Fruit fly (Drosophila melanogaster) whole organism, embryonic: ENCODE data around the gene mRpS10.

Experiments
- ATbp ChIP-seq: fragments of 200-800 bp; sonication (Bioruptor generic); optimal IDR thresholded peaks from 2 replicates; lab custom pipeline; 2017; ENCODE audit warnings: missing biosample characterization, mild to moderate bottlenecking, missing genetic modification characterization, missing genetic modification reagents
- Awh ChIP-seq: fragments of 200-800 bp; sonication (Bioruptor generic); IDR thresholded peaks from 2 replicates; pipeline ENCODE4, ENCODE4 v1.3.6; 2022; ENCODE audit warnings: missing biosample characterization, missing genetic modification characterization
- Bdp1 ChIP-seq: fragments of 200-800 bp; sonication (Bioruptor generic); optimal IDR thresholded peaks from 3 replicates; lab custom pipeline; 2016; ENCODE audit warnings: missing biosample characterization, missing genetic modification characterization
- CG10147 ChIP-seq: fragments of 200-800 bp; sonication (Bioruptor generic); optimal IDR thresholded peaks from 2 replicates; lab custom pipeline; 2019; ENCODE audit warnings: missing biosample characterization, mild to moderate bottlenecking, missing genetic modification characterization, moderate library complexity
- CG1233 ChIP-seq: fragments of 200-800 bp; sonication (Bioruptor generic); optimal IDR thresholded peaks from 4 replicates; lab custom pipeline; 2018; ENCODE audit warnings: missing biosample characterization, mild to moderate bottlenecking, missing genetic modification characterization
- CG12744 ChIP-seq: fragments of 200-800 bp; sonication (Bioruptor generic); optimal IDR thresholded peaks from 2 replicates; lab custom pipeline; 2016; ENCODE audit warnings: missing biosample characterization, missing genetic modification characterization
- CG14965 ChIP-seq: fragments of 200-800 bp; sonication (Bioruptor generic); optimal IDR thresholded peaks from 2 replicates; lab custom pipeline; 2016; ENCODE audit warnings: missing biosample characterization, missing genetic modification characterization, borderline replicate concordance
- CG1529 ChIP-seq: fragments of 200-800 bp; sonication (Bioruptor generic); optimal IDR thresholded peaks from 3 replicates; lab custom pipeline; 2018; ENCODE audit warnings: missing biosample characterization, missing genetic modification characterization
- CG17328 ChIP-seq: fragments of 200-800 bp; sonication (Bioruptor generic); IDR thresholded peaks from 2 replicates; pipeline ENCODE4 v1.3.6; 2022; ENCODE audit warnings: missing biosample characterization, missing genetic modification characterization
- CG17568 ChIP-seq: fragments of 200-800 bp; sonication (Bioruptor generic); optimal IDR thresholded peaks from 2 replicates; lab custom pipeline; 2018; ENCODE audit warnings: missing biosample characterization, mild to moderate bottlenecking, missing genetic modification characterization, moderate library complexity
- CG17912 ChIP-seq: fragments of 200-800 bp; sonication (Bioruptor generic); optimal IDR thresholded peaks from 2 replicates; lab custom pipeline; 2018; ENCODE audit warnings: missing biosample characterization, mild to moderate bottlenecking, missing genetic modification characterization
- CG2116 ChIP-seq: fragments of 200-800 bp; sonication (Bioruptor generic); optimal IDR thresholded peaks from 3 replicates; lab custom pipeline; 2018; ENCODE audit warnings: missing biosample characterization, mild to moderate bottlenecking, missing genetic modification characterization
- CG2120 ChIP-seq: fragments of 200-800 bp; sonication (Bioruptor generic); optimal IDR thresholded peaks from 3 replicates; lab custom pipeline; 2016; ENCODE audit warnings: missing biosample characterization, missing genetic modification characterization
- CG3163 ChIP-seq: fragments of 200-800 bp; sonication (Bioruptor generic); optimal IDR thresholded peaks from 3 replicates; lab custom pipeline; 2016; ENCODE audit warnings: missing biosample characterization, missing genetic modification characterization
- CG33557 ChIP-seq: fragments of 200-800 bp; sonication (Bioruptor generic); optimal IDR thresholded peaks from 2 replicates; lab custom pipeline; 2019; ENCODE audit warnings: missing biosample characterization, mild to moderate bottlenecking, missing genetic modification characterization, moderate library complexity
- CG34376 ChIP-seq: fragments of 200-800 bp; sonication (Bioruptor generic); optimal IDR thresholded peaks from 2 replicates; lab custom pipeline; 2018; ENCODE audit warnings: missing biosample characterization, mild to moderate bottlenecking, missing genetic modification characterization
- CG5953 ChIP-seq: fragments of 200-800 bp; sonication (Bioruptor generic); IDR thresholded peaks from 2 replicates; pipeline ENCODE4 v1.3.6; 2022; ENCODE audit warnings: missing biosample characterization, missing genetic modification characterization
- CG8290 ChIP-seq, 3 experiments: fragments of 200-800 bp; sonication (Bioruptor generic); optimal IDR thresholded peaks; 2 replicates each; lab custom pipeline; 2016 to 2019; ENCODE audit warnings: missing biosample characterization in 3 of 3, missing genetic modification characterization in 3 of 3, mild to moderate bottlenecking in 2 of 3, moderate library complexity in 1 of 3
- CG9797 ChIP-seq: fragments of 200-800 bp; sonication (Bioruptor generic); optimal IDR thresholded peaks from 3 replicates; lab custom pipeline; 2018; ENCODE audit warnings: missing biosample characterization, mild to moderate bottlenecking, missing genetic modification characterization
- CG9817 ChIP-seq: fragments of 200-800 bp; sonication (Bioruptor generic); optimal IDR thresholded peaks from 2 replicates; lab custom pipeline; 2018; ENCODE audit warnings: missing biosample characterization, mild to moderate bottlenecking, missing genetic modification characterization, moderate library complexity
- CG9876 ChIP-seq: fragments of 200-800 bp; sonication (Bioruptor generic); optimal IDR thresholded peaks from 2 replicates; lab custom pipeline; 2016; ENCODE audit warnings: missing biosample characterization, missing genetic modification characterization
- Dek ChIP-seq: fragments of 200-800 bp; sonication (Bioruptor generic); optimal IDR thresholded peaks from 3 replicates; lab custom pipeline; 2019; ENCODE audit warnings: missing biosample characterization, mild to moderate bottlenecking, missing genetic modification characterization, moderate library complexity
- Dip2 ChIP-seq: fragments of 200-800 bp; sonication (Bioruptor generic); IDR thresholded peaks from 2 replicates; pipeline ENCODE4 v1.3.6; 2022; ENCODE audit warnings: missing biosample characterization, missing genetic modification characterization
- Drgx ChIP-seq: fragments of 200-800 bp; sonication (Bioruptor generic); IDR thresholded peaks from 2 replicates; pipeline ENCODE4 v1.3.6; 2022; ENCODE audit warnings: missing biosample characterization, missing genetic modification characterization
- E2f1 ChIP-seq: fragments of 200-800 bp; sonication (Bioruptor generic); IDR thresholded peaks from 2 replicates; pipeline ENCODE4 v1.3.6; 2022; ENCODE audit warnings: missing biosample characterization, missing genetic modification characterization
- H15 ChIP-seq: fragments of 200-800 bp; sonication (Bioruptor generic); IDR thresholded peaks from 3 replicates; pipeline ENCODE4 v1.3.6; 2022; ENCODE audit warnings: missing biosample characterization, missing genetic modification characterization
- HLH3B ChIP-seq: fragments of 200-800 bp; sonication (Bioruptor generic); IDR thresholded peaks from 2 replicates; pipeline ENCODE4 v1.3.6; 2022; ENCODE audit warnings: missing biosample characterization, missing genetic modification characterization
- HmgD ChIP-seq: fragments of 200-800 bp; sonication (Bioruptor generic); optimal IDR thresholded peaks from 3 replicates; lab custom pipeline; 2016; ENCODE audit warnings: missing biosample characterization, missing genetic modification characterization
- MESR4 ChIP-seq: fragments of 200-800 bp; sonication (Bioruptor generic); optimal IDR thresholded peaks from 2 replicates; lab custom pipeline; 2018; ENCODE audit warnings: missing biosample characterization, mild to moderate bottlenecking, missing genetic modification characterization, moderate library complexity
- Med ChIP-seq: fragments of 200-800 bp; sonication (Bioruptor generic); peaks from one replicate; lab custom pipeline; 2016; ENCODE audit warnings: missing biosample characterization, missing genetic modification characterization, mild to moderate bottlenecking, inconsistent platforms, moderate library complexity
- NK7.1 ChIP-seq: fragments of 200-800 bp; sonication (Bioruptor generic); optimal IDR thresholded peaks from 3 replicates; lab custom pipeline; 2016; ENCODE audit warnings: missing biosample characterization, missing genetic modification characterization
- Nf-YA ChIP-seq: fragments of 200-800 bp; sonication (Bioruptor generic); IDR thresholded peaks from 2 replicates; pipeline ENCODE4 v1.3.6; 2022; ENCODE audit warnings: missing biosample characterization, missing genetic modification characterization
- Ptx1 ChIP-seq: fragments of 200-800 bp; sonication (Bioruptor generic); IDR thresholded peaks from 2 replicates; pipeline ENCODE4 v1.3.6; 2022; ENCODE audit warnings: missing biosample characterization, missing genetic modification characterization
- Sry-δ ChIP-seq: fragments of 200-800 bp; sonication (Bioruptor generic); optimal IDR thresholded peaks from 2 replicates; lab custom pipeline; 2016; ENCODE audit warnings: missing biosample characterization, missing genetic modification characterization
- Stat92E ChIP-seq, 3 experiments: fragments of >200 bp in 2 of 3; fragments of 200-800 bp in 1 of 3; sonication (Bioruptor generic) in 1 of 3; optimal IDR thresholded peaks; 2 replicates each; lab custom pipeline; 2017 to 2019; ENCODE audit warnings: missing biosample characterization in 3 of 3, missing genetic modification characterization in 3 of 3, mild to moderate bottlenecking in 1 of 3, moderate library complexity in 1 of 3
- chm ChIP-seq: fragments of 200-800 bp; sonication (Bioruptor generic); IDR thresholded peaks from 2 replicates; pipeline ENCODE4 v1.3.6; 2022; ENCODE audit warnings: missing biosample characterization, missing genetic modification characterization
- ci ChIP-seq: fragments of 200-800 bp; sonication (Bioruptor generic); IDR thresholded peaks from 3 replicates; pipeline ENCODE4 v1.3.6; 2022; ENCODE audit warnings: missing biosample characterization, missing genetic modification characterization
- fd102C ChIP-seq: fragments of 200-800 bp; sonication (Bioruptor generic); optimal IDR thresholded peaks from 2 replicates; lab custom pipeline; 2018; ENCODE audit warnings: missing biosample characterization, mild to moderate bottlenecking, missing genetic modification characterization, moderate library complexity
- grn ChIP-seq: fragments of 200-800 bp; sonication (Bioruptor generic); optimal IDR thresholded peaks from 3 replicates; lab custom pipeline; 2017; ENCODE audit warnings: missing biosample characterization, missing genetic modification characterization
- gsb-n ChIP-seq: fragments of 200-800 bp; sonication (Bioruptor generic); optimal IDR thresholded peaks from 3 replicates; lab custom pipeline; 2018; ENCODE audit warnings: missing biosample characterization, mild to moderate bottlenecking, missing genetic modification characterization
- ham ChIP-seq: fragments of 200-800 bp; sonication (Bioruptor generic); IDR thresholded peaks from 2 replicates; pipeline ENCODE4 v1.3.6; 2022; ENCODE audit warnings: missing biosample characterization, missing genetic modification characterization
- klu ChIP-seq: fragments of 200-800 bp; sonication (Bioruptor generic); IDR thresholded peaks from 2 replicates; pipeline ENCODE4 v1.3.6; 2022; ENCODE audit warnings: missing biosample characterization, missing genetic modification characterization
- prd ChIP-seq, 3 experiments: fragments of >200 bp in 2 of 3; fragments of 200-800 bp in 1 of 3; sonication (Bioruptor generic) in 1 of 3; optimal IDR thresholded peaks in 2 of 3; IDR thresholded peaks in 1 of 3; 2 replicates in 2 of 3; 3 replicates in 1 of 3; pipeline versions ENCODE4 v1.3.6 to Lab custom; 2017 to 2022; ENCODE audit warnings: missing biosample characterization in 1 of 3, missing genetic modification characterization in 1 of 3
- ranshi ChIP-seq: fragments of 200-800 bp; sonication (Bioruptor generic); IDR thresholded peaks from 2 replicates; pipeline ENCODE4 v1.3.6; 2022; ENCODE audit warnings: missing biosample characterization, missing genetic modification characterization
- sc ChIP-seq, 3 experiments: fragments of >200 bp in 2 of 3; fragments of 200-800 bp in 1 of 3; sonication (Bioruptor generic) in 1 of 3; optimal IDR thresholded peaks; 2 replicates in 2 of 3; 3 replicates in 1 of 3; lab custom pipeline; 2017; ENCODE audit warnings: mild to moderate bottlenecking in 1 of 3, missing biosample characterization in 1 of 3, missing genetic modification characterization in 1 of 3, missing genetic modification reagents in 1 of 3
- sim ChIP-seq: fragments of 200-800 bp; sonication (Bioruptor generic); IDR thresholded peaks from 2 replicates; pipeline ENCODE4 v1.3.6; 2022; ENCODE audit warnings: missing biosample characterization, missing genetic modification characterization
- tgo ChIP-seq: fragments of 200-800 bp; sonication (Bioruptor generic); IDR thresholded peaks from 3 replicates; pipeline ENCODE4 v1.3.6; 2022; ENCODE audit warnings: missing biosample characterization, missing genetic modification characterization
- twi ChIP-seq: fragments of 200-800 bp; optimal IDR thresholded peaks from 2 replicates; lab custom pipeline; 2019; ENCODE audit warnings: missing biosample characterization, mild to moderate bottlenecking, missing genetic modification characterization, moderate library complexity
- zf30C ChIP-seq: fragments of 200-800 bp; sonication (Bioruptor generic); optimal IDR thresholded peaks from 3 replicates; lab custom pipeline; 2018; ENCODE audit warnings: missing biosample characterization, mild to moderate bottlenecking, missing genetic modification characterization

mRpS10 gene

dm6 chr3R:15275158-15275623 is 45.7 kb downstream of the mRpS10 start, which contains the start of the genes Cp190 and CG4338 (continued):
- TF ChIP-seq Awh (GFP tag; lab: Robert Waterston, UW): peak; percentile 94
- TF ChIP-seq CG17912 (GFP tag; lab: Kevin White, UChicago): peak; percentile 93
- peak; percentile 96 for TF ChIP-seq CG1529 (GFP tag; lab: Kevin White, UChicago)
- peak; percentile 96 for TF ChIP-seq ATbp (GFP tag; lab: Kevin White, UChicago)
- peak; percentile 98 for TF ChIP-seq CG10147
- peak; percentile 98 for TF ChIP-seq Ptx1 (GFP tag; lab: Robert Waterston, UW)
- peak; percentile 98 for TF ChIP-seq Dek (tag; lab: Kevin White, UChicago)
- peak; percentile 94 for TF ChIP-seq CG17568
- TF ChIP-seq chm: peak; percentile 93
- peak; percentile 98 for TF ChIP-seq twi (tag; lab: Kevin White, UChicago)
- peak; percentile 71 for TF ChIP-seq CG9797
- peak; percentile 87 for TF ChIP-seq H15 (GFP tag; lab: Robert Waterston, UW)
- TF ChIP-seq CG3163 (GFP tag; lab: Kevin White, UChicago): peak; percentile 63
- peak; percentile 99 for TF ChIP-seq CG9817
- peak; percentile 87 for TF ChIP-seq Bdp1 (GFP tag; lab: Kevin White, UChicago)
- peak; percentile 91 for TF ChIP-seq sim (GFP tag; lab: Robert Waterston, UW)
- peak; percentile 96 for TF ChIP-seq CG8290 (GFP tag; optimal IDR thresholded peaks at IDR 0.05; lab: Kevin White, UChicago)
- TF ChIP-seq CG8290 (tag; optimal IDR thresholded peaks at IDR 0.05; lab: Kevin White, UChicago): peak; percentile 90
- peak in 1 of 3 experiments; percentile 95 for TF ChIP-seq Stat92E (GFP tag; optimal IDR thresholded peaks at IDR 0.05; lab: Kevin White, UChicago)
- TF ChIP-seq CG17328 (GFP tag; lab: Robert Waterston, UW): peak; percentile 96
- peak; percentile 99 for TF ChIP-seq CG2116 (GFP tag; lab: Kevin White, UChicago)
- TF ChIP-seq CG33557 (GFP tag; lab: Kevin White, UChicago): peak; percentile 99
- TF ChIP-seq CG9876 (GFP tag; lab: Kevin White, UChicago): peak; percentile 66
- TF ChIP-seq ham (GFP tag; lab: Robert Waterston, UW): peak; percentile 89
- TF ChIP-seq CG1233 (GFP tag; lab: Kevin White, UChicago): peak; percentile 98
- TF ChIP-seq Nf-YA (GFP tag; lab: Robert Waterston, UW): peak; percentile 87
- peak; percentile 95 for TF ChIP-seq ci (GFP tag; lab: Robert Waterston, UW)
- TF ChIP-seq grn (GFP tag; lab: Kevin White, UChicago): no peak
- peak; percentile 98 for TF ChIP-seq CG34376 (GFP tag; lab: Kevin White, UChicago)
- peak; percentile 87 for TF ChIP-seq Sry-δ (GFP tag; lab: Kevin White, UChicago)
- TF ChIP-seq CG2120 (GFP tag; lab: Kevin White, UChicago): peak; percentile 97
- TF ChIP-seq CG5953: peak; percentile 89
- peak; percentile 98 for TF ChIP-seq gsb-n (tag; lab: Kevin White, UChicago)
- TF ChIP-seq zf30C: peak; percentile 59
- TF ChIP-seq CG14965 (GFP tag; lab: Kevin White, UChicago): no peak
- peak; percentile 96 for TF ChIP-seq HLH3B (GFP tag; lab: Robert Waterston, UW)
- peak; percentile 97 for TF ChIP-seq tgo (GFP tag; lab: Robert Waterston, UW)
- TF ChIP-seq E2f1 (GFP tag; lab: Robert Waterston, UW): peak; percentile 96
- peak; percentile 84 for TF ChIP-seq fd102C (GFP tag; lab: Kevin White, UChicago)
- peak; percentile 77 for TF ChIP-seq HmgD (GFP tag; lab: Kevin White, UChicago)
- peak; percentile 75 for TF ChIP-seq Dip2 (GFP tag; lab: Robert Waterston, UW)
- TF ChIP-seq ranshi (GFP tag; lab: Robert Waterston, UW): peak; percentile 96
- peak; percentile 98 for TF ChIP-seq Med
- peak; percentile 84 for TF ChIP-seq CG12744 (GFP tag; lab: Kevin White, UChicago)
- no peak for TF ChIP-seq prd (optimal IDR thresholded peaks at IDR 0.05; lab: Kevin White, UChicago)
- peak; percentile 98 for TF ChIP-seq prd (GFP tag; IDR thresholded peaks at IDR 0.05; lab: Robert Waterston, UW)
- TF ChIP-seq klu: peak; percentile 96
- peak; percentile 61 for TF ChIP-seq MESR4 (GFP tag; lab: Kevin White, UChicago)
- TF ChIP-seq Drgx (GFP tag; lab: Robert Waterston, UW): peak; percentile 95
- peak; percentile 86 for TF ChIP-seq NK7.1 (GFP tag; lab: Kevin White, UChicago)
- TF ChIP-seq sc (optimal IDR thresholded peaks at IDR 0.05; lab: Kevin White, UChicago): no peak
- TF ChIP-seq sc (GFP tag; optimal IDR thresholded peaks at IDR 0.05; lab: Kevin White, UChicago): peak; percentile 97
